Fruit fly (Drosophila melanogaster) whole organism, prepupa: Measurements from ENCODE around the gene DIP-eta.
A peak's percentile ranks its signal among the peaks of the same experiment; 100 is the strongest.

ENCODE experiments used
- CG10631 ChIP-seq: fragments of 200-800 bp; sonication (Bioruptor generic); optimal IDR thresholded peaks from 2 replicates; lab custom pipeline; 2016; ENCODE audit warnings: missing biosample characterization, missing genetic modification characterization
- CG10669 ChIP-seq: fragments of 200-800 bp; sonication (Bioruptor generic); optimal IDR thresholded peaks from 3 replicates; lab custom pipeline; 2018; ENCODE audit warnings: missing biosample characterization, mild to moderate bottlenecking, missing genetic modification characterization, moderate library complexity
- CG11294 ChIP-seq: fragments of 200-800 bp; sonication (Bioruptor generic); IDR thresholded peaks from 2 replicates; pipeline ENCODE4 v1.3.6; 2022; ENCODE audit warnings: missing biosample characterization, missing genetic modification characterization
- CG11762 ChIP-seq: fragments of 200-800 bp; sonication (Bioruptor generic); optimal IDR thresholded peaks from 3 replicates; lab custom pipeline; 2016; ENCODE audit warnings: missing biosample characterization, missing genetic modification characterization; ENCODE audit not compliant: insufficient read depth
- CG11902 ChIP-seq: fragments of 200-800 bp; sonication (Bioruptor generic); optimal IDR thresholded peaks from 3 replicates; lab custom pipeline; 2016; ENCODE audit warnings: missing biosample characterization, missing genetic modification characterization
- CG3032 ChIP-seq: fragments of 200-800 bp; optimal IDR thresholded peaks from 2 replicates; lab custom pipeline; 2019; ENCODE audit warnings: missing biosample characterization, mild to moderate bottlenecking, missing genetic modification characterization, moderate library complexity
- CG31627 ChIP-seq: fragments of 200-800 bp; sonication (Bioruptor generic); optimal IDR thresholded peaks from 3 replicates; lab custom pipeline; 2016; ENCODE audit warnings: missing biosample characterization, missing genetic modification characterization
- CG32006 ChIP-seq: fragments of 200-800 bp; sonication (Bioruptor generic); optimal IDR thresholded peaks from 3 replicates; lab custom pipeline; 2017; ENCODE audit warnings: missing biosample characterization, mild to moderate bottlenecking, missing genetic modification characterization
- CG3919 ChIP-seq: fragments of 200-800 bp; sonication (Bioruptor generic); optimal IDR thresholded peaks from 3 replicates; lab custom pipeline; 2016; ENCODE audit warnings: missing biosample characterization, missing genetic modification characterization
- CG4318 ChIP-seq: fragments of 200-800 bp; sonication (Bioruptor generic); optimal IDR thresholded peaks from 3 replicates; lab custom pipeline; 2017; ENCODE audit warnings: missing biosample characterization, mild to moderate bottlenecking, missing genetic modification characterization
- CG6163 ChIP-seq: fragments of 200-800 bp; sonication (Bioruptor generic); IDR thresholded peaks from 3 replicates; pipeline ENCODE4 v1.3.6; 2022; ENCODE audit warnings: missing biosample characterization, missing genetic modification characterization
- CG6276 ChIP-seq: fragments of 200-800 bp; sonication (Bioruptor generic); optimal IDR thresholded peaks from 2 replicates; lab custom pipeline; 2017; ENCODE audit warnings: missing biosample characterization, mild to moderate bottlenecking, missing genetic modification characterization
- CG6808 ChIP-seq: fragments of 200-800 bp; sonication (Bioruptor generic); optimal IDR thresholded peaks from 3 replicates; lab custom pipeline; 2017; ENCODE audit warnings: missing biosample characterization, missing genetic modification characterization, mild to moderate bottlenecking, moderate library complexity, missing genetic modification reagents
- CG6854 ChIP-seq: fragments of 200-800 bp; sonication (Bioruptor generic); optimal IDR thresholded peaks from 2 replicates; lab custom pipeline; 2017; ENCODE audit warnings: missing biosample characterization, mild to moderate bottlenecking, missing genetic modification characterization
- CG7368 ChIP-seq: fragments of 200-800 bp; sonication (Bioruptor generic); optimal IDR thresholded peaks from 3 replicates; lab custom pipeline; 2016; ENCODE audit warnings: missing biosample characterization, missing genetic modification characterization
- CG8119 ChIP-seq: fragments of 200-800 bp; sonication (Bioruptor generic); IDR thresholded peaks from 3 replicates; pipeline ENCODE4 v1.3.6; 2022; ENCODE audit warnings: missing biosample characterization, missing genetic modification characterization
- CG8632 ChIP-seq: fragments of 200-800 bp; sonication (Bioruptor generic); optimal IDR thresholded peaks from 3 replicates; lab custom pipeline; 2016; ENCODE audit warnings: missing biosample characterization, missing genetic modification characterization
- Eip75B ChIP-seq: fragments of 200-800 bp; sonication (Bioruptor generic); optimal IDR thresholded peaks from 3 replicates; lab custom pipeline; 2016; ENCODE audit warnings: missing biosample characterization, missing genetic modification characterization
- Ets96B ChIP-seq: fragments of 200-800 bp; optimal IDR thresholded peaks from 2 replicates; lab custom pipeline; 2019; ENCODE audit warnings: missing biosample characterization, mild to moderate bottlenecking, missing genetic modification characterization, moderate library complexity
- Gug ChIP-seq: fragments of 200-800 bp; sonication (Bioruptor generic); IDR thresholded peaks from 2 replicates; pipeline ENCODE4 v1.3.6; 2022; ENCODE audit warnings: missing biosample characterization, missing genetic modification characterization
- Hr39 ChIP-seq: fragments of 200-800 bp; sonication (Bioruptor generic); optimal IDR thresholded peaks from 2 replicates; lab custom pipeline; 2016; ENCODE audit warnings: missing biosample characterization, missing genetic modification characterization
- Hr4 ChIP-seq: fragments of 200-800 bp; sonication (Bioruptor generic); optimal IDR thresholded peaks from 3 replicates; lab custom pipeline; 2016; ENCODE audit warnings: missing biosample characterization, missing genetic modification characterization
- Smox ChIP-seq: fragments of 200-800 bp; sonication (Bioruptor generic); optimal IDR thresholded peaks from 3 replicates; lab custom pipeline; 2016; ENCODE audit warnings: missing biosample characterization, missing genetic modification characterization
- Sox102F ChIP-seq: fragments of 200-800 bp; sonication (Bioruptor generic); optimal IDR thresholded peaks from 2 replicates; lab custom pipeline; 2016; ENCODE audit warnings: missing biosample characterization, mild to moderate bottlenecking, missing genetic modification characterization
- Sox15 ChIP-seq: fragments of 200-800 bp; sonication (Bioruptor generic); optimal IDR thresholded peaks from 3 replicates; lab custom pipeline; 2016; ENCODE audit warnings: missing biosample characterization, missing genetic modification characterization
- achi ChIP-seq: fragments of 200-800 bp; sonication (Bioruptor generic); optimal IDR thresholded peaks from 3 replicates; lab custom pipeline; 2016; ENCODE audit warnings: missing biosample characterization, missing genetic modification characterization
- acj6 ChIP-seq: fragments of 200-800 bp; sonication (Bioruptor generic); optimal IDR thresholded peaks from 3 replicates; lab custom pipeline; 2016; ENCODE audit warnings: missing biosample characterization, missing genetic modification characterization
- cyc ChIP-seq: fragments of 200-800 bp; sonication (Bioruptor generic); optimal IDR thresholded peaks from 3 replicates; lab custom pipeline; 2016; ENCODE audit warnings: missing biosample characterization, missing genetic modification characterization
- dsx ChIP-seq: fragments of 200-800 bp; optimal IDR thresholded peaks from 3 replicates; lab custom pipeline; 2019; ENCODE audit warnings: missing biosample characterization, mild to moderate bottlenecking, missing genetic modification characterization, moderate library complexity; ENCODE audit not compliant: poor library complexity, severe bottlenecking
- fd59A ChIP-seq: fragments of 200-800 bp; sonication (Bioruptor generic); optimal IDR thresholded peaks from 2 replicates; lab custom pipeline; 2017; ENCODE audit warnings: missing biosample characterization, mild to moderate bottlenecking, missing genetic modification characterization, missing genetic modification reagents
- fd85E ChIP-seq: fragments of 200-800 bp; sonication (Bioruptor generic); optimal IDR thresholded peaks from 3 replicates; lab custom pipeline; 2016; ENCODE audit warnings: missing biosample characterization, missing genetic modification characterization
- lz ChIP-seq: fragments of 200-800 bp; sonication (Bioruptor generic); optimal IDR thresholded peaks from 3 replicates; lab custom pipeline; 2016; ENCODE audit warnings: missing biosample characterization, missing genetic modification characterization
- net ChIP-seq: fragments of 200-800 bp; sonication (Bioruptor generic); optimal IDR thresholded peaks from 3 replicates; lab custom pipeline; 2016; ENCODE audit warnings: missing biosample characterization, missing genetic modification characterization
- pdm3 ChIP-seq: fragments of 200-800 bp; sonication (Bioruptor generic); optimal IDR thresholded peaks from 3 replicates; lab custom pipeline; 2016; ENCODE audit warnings: missing biosample characterization, missing genetic modification characterization
- salr ChIP-seq, 2 experiments: fragments of 200-800 bp; sonication (Bioruptor generic); optimal IDR thresholded peaks; 3 replicates each; lab custom pipeline; 2016 to 2018; ENCODE audit warnings: missing biosample characterization in 2 of 2, missing genetic modification characterization in 2 of 2, mild to moderate bottlenecking in 1 of 2
- spab ChIP-seq: fragments of 200-800 bp; sonication (Bioruptor generic); optimal IDR thresholded peaks from 2 replicates; lab custom pipeline; 2017; ENCODE audit warnings: missing biosample characterization, mild to moderate bottlenecking, missing genetic modification characterization, missing genetic modification reagents
- ss ChIP-seq, 2 experiments: fragments of 200-800 bp; sonication (Bioruptor generic); optimal IDR thresholded peaks; 2 replicates in 1 of 2; 3 replicates in 1 of 2; lab custom pipeline; 2017 to 2018; ENCODE audit warnings: mild to moderate bottlenecking in 2 of 2, missing biosample characterization in 2 of 2, missing genetic modification characterization in 2 of 2, moderate library complexity in 1 of 2
- topi ChIP-seq: fragments of 200-800 bp; sonication (Bioruptor generic); optimal IDR thresholded peaks from 3 replicates; lab custom pipeline; 2016; ENCODE audit warnings: missing biosample characterization, missing genetic modification characterization
- vri ChIP-seq: fragments of 200-800 bp; sonication (Bioruptor generic); optimal IDR thresholded peaks from 3 replicates; lab custom pipeline; 2016; ENCODE audit warnings: missing biosample characterization, mild to moderate bottlenecking, missing genetic modification characterization

DIP-eta gene

DNA sequence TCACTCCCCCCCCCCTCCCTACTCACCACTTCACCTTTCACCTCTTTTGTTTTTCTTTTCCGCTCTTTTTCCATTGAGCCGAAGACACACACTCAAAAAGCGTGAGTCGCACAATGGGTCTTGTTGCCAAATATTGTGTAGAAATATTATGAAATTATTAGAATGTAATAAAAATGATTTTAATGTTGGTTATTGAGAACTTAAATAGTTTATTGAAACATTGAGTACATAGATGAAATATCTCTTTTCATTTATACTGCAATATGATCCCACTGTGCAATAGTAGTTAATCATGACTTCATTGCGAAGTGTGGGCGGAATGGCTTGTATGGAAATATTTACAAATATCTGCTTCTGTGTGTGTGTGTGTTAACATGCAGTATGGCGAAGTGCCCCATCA lies 50.6 kb downstream of the DIP-eta start (continued):
- peak; percentile 43 for TF ChIP-seq pdm3 (GFP tag; lab: Kevin White, UChicago)
- peak; percentile 37 for TF ChIP-seq achi (GFP tag; lab: Kevin White, UChicago)
- peak; percentile 42 for TF ChIP-seq CG8632 (GFP tag; lab: Kevin White, UChicago)
- TF ChIP-seq CG10669 (GFP tag; lab: Kevin White, UChicago), result peak; percentile 58
- no peak for TF ChIP-seq CG31627 (GFP tag; lab: Kevin White, UChicago)
- TF ChIP-seq ss (GFP tag; optimal IDR thresholded peaks at IDR 0.05; lab: Kevin White, UChicago), result peak in 1 of 2 experiments; percentile 21
- TF ChIP-seq CG8119, result peak; percentile 88
- TF ChIP-seq dsx, result peak; percentile 42
- no peak for TF ChIP-seq fd85E (GFP tag; lab: Kevin White, UChicago)
- peak; percentile 50 for TF ChIP-seq CG6276 (GFP tag; lab: Kevin White, UChicago)
- TF ChIP-seq CG7368 (GFP tag; lab: Kevin White, UChicago), result peak; percentile 2
- TF ChIP-seq CG3919 (GFP tag; lab: Kevin White, UChicago), result peak; percentile 38
- peak; percentile 18 for TF ChIP-seq Sox15 (GFP tag; lab: Kevin White, UChicago)
- TF ChIP-seq CG4318 (GFP tag; lab: Kevin White, UChicago), result no peak
- TF ChIP-seq CG3032, result no peak
- peak; percentile 60 for TF ChIP-seq CG32006
- TF ChIP-seq Sox102F (GFP tag; lab: Kevin White, UChicago), result no peak
- TF ChIP-seq CG11762 (GFP tag; lab: Kevin White, UChicago), result peak; percentile 4
- TF ChIP-seq Eip75B, result peak; percentile 24
- peak; percentile 52 for TF ChIP-seq acj6 (GFP tag; lab: Kevin White, UChicago)
- peak; percentile 52 for TF ChIP-seq CG10631 (GFP tag; lab: Kevin White, UChicago)
- peak; percentile 77 for TF ChIP-seq CG11294 (GFP tag; lab: Robert Waterston, UW)
- peak; percentile 19 for TF ChIP-seq fd59A (GFP tag; lab: Kevin White, UChicago)
- no peak for TF ChIP-seq lz
- peak; percentile 68 for TF ChIP-seq Ets96B (tag; lab: Kevin White, UChicago)

DNA sequence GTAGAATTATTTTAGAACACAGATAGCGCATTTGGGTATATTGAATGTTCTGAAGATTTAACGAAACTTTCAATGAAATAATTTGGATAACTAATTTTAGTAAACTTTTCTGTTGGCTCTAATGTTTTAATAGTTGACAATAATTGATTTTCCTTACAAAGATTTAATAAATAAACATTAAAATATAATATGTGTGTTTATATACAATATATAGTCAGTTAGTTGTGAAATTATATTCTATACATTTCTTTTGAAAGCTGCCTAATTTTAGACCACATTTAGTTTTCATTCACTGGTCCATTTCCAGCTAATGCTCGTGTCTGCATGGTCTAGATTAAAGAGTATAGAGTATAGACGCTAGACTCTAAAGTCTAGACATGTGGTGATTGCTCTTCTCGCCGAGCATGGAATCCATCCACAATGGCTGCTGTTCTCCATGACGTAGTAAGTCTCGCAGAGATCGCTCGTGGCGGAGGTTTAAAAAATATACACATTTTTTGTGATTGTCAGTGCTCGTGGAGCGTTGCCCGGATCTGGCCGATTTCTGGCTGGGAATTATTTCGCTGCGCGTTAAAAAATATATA lies 58.8 kb downstream of the DIP-eta start, which contains the start of gene GluRIIB:
Gene GluRIIB, plus strand, starts transcription at position 534 of the 584 bp plus-strand sequence.
- TF ChIP-seq net (GFP tag; lab: Kevin White, UChicago) (no peak), CG6163 (no peak), CG6854 (no peak), salr (GFP tag; optimal IDR thresholded peaks at IDR 0.05; lab: Kevin White, UChicago) (no peak), spab (GFP tag; lab: Kevin White, UChicago) (no peak), topi (GFP tag; lab: Kevin White, UChicago) (no peak), Eip75B (no peak), Hr4 (GFP tag; lab: Kevin White, UChicago) (no peak)

dm6 chr2L:5554818-5555217 lies 62.9 kb downstream of the DIP-eta start, which contains the start of gene GluRIIA:
GluRIIA (plus strand) TSS chr2L:5555072.
- no peak for TF ChIP-seq CG4318 (GFP tag; lab: Kevin White, UChicago)
- TF ChIP-seq achi (GFP tag; lab: Kevin White, UChicago), result no peak
- no peak for TF ChIP-seq Eip75B
- TF ChIP-seq Hr39 (GFP tag; lab: Kevin White, UChicago), result no peak
- no peak for TF ChIP-seq CG3032
- TF ChIP-seq spab (GFP tag; lab: Kevin White, UChicago), result no peak
- no peak for TF ChIP-seq Gug (GFP tag; lab: Robert Waterston, UW)
- no peak for TF ChIP-seq pdm3 (GFP tag; lab: Kevin White, UChicago)
- TF ChIP-seq Smox, result no peak
- no peak for TF ChIP-seq cyc (GFP tag; lab: Kevin White, UChicago)
- TF ChIP-seq vri (GFP tag; lab: Kevin White, UChicago), result no peak
- no peak for TF ChIP-seq net (GFP tag; lab: Kevin White, UChicago)
- no peak for TF ChIP-seq Hr4 (GFP tag; lab: Kevin White, UChicago)
- TF ChIP-seq CG3919 (GFP tag; lab: Kevin White, UChicago), result no peak
- no peak for TF ChIP-seq CG11762 (GFP tag; lab: Kevin White, UChicago)
- TF ChIP-seq ss (GFP tag; optimal IDR thresholded peaks at IDR 0.05; lab: Kevin White, UChicago), result no peak
- no peak for TF ChIP-seq CG11902 (GFP tag; lab: Kevin White, UChicago)
- TF ChIP-seq Sox15 (GFP tag; lab: Kevin White, UChicago), result no peak
- TF ChIP-seq CG6808 (GFP tag; lab: Kevin White, UChicago), result no peak
